Worm (Caenorhabditis elegans) whole organism, L4 larva: ENCODE results near the gene B0464.9.

Source experiments
- F26F4.8 ChIP-seq: fragments of 200-800 bp; sonication (Bioruptor generic); conservative IDR thresholded peaks from 2 replicates; pipeline ENCODE4 v1.3.6; 2022; ENCODE audit warnings: missing genetic modification characterization, missing compliant biosample characterization
- F44E2.7 ChIP-seq: fragments of 200-800 bp; sonication (Bioruptor generic); IDR thresholded peaks from 2 replicates; pipeline ENCODE4 v2.1.2; 2022; ENCODE audit warnings: missing genetic modification characterization, missing compliant biosample characterization
- F49E8.2 ChIP-seq: sonication (generic microtip); optimal IDR thresholded peaks from 2 replicates; lab custom pipeline; 2016; ENCODE audit warnings: missing compliant biosample characterization, mild to moderate bottlenecking, missing genetic modification characterization, borderline replicate concordance
- T26A8.4 ChIP-seq: fragments of 200-800 bp; sonication (Bioruptor generic); IDR thresholded peaks from 2 replicates; pipeline ENCODE4 v1.3.6; 2022; ENCODE audit warnings: missing genetic modification characterization, missing compliant biosample characterization
- ZK337.2 ChIP-seq: fragments of 200-800 bp; sonication (Bioruptor generic); IDR thresholded peaks from 2 replicates; pipeline ENCODE4 v1.3.6; 2022; ENCODE audit warnings: missing genetic modification reagents, missing genetic modification characterization, missing compliant biosample characterization
- aha-1 ChIP-seq: fragments of 150-350 bp; peaks from one replicate; lab custom pipeline; 2014; ENCODE audit warnings: missing biosample characterization, missing genetic modification characterization
- attf-4 ChIP-seq: sonication (generic microtip); optimal IDR thresholded peaks from 3 replicates; lab custom pipeline; 2017; ENCODE audit warnings: missing biosample characterization, missing genetic modification characterization
- ceh-82 ChIP-seq: sonication (generic microtip); optimal IDR thresholded peaks from 2 replicates; lab custom pipeline; 2017; ENCODE audit warnings: missing biosample characterization, missing genetic modification characterization
- daf-19 ChIP-seq: fragments of 200-800 bp; sonication (Bioruptor generic); conservative IDR thresholded peaks from 2 replicates; pipeline ENCODE4 v1.3.6; 2022; ENCODE audit warnings: missing genetic modification characterization, missing compliant biosample characterization
- daf-8 ChIP-seq: fragments of 200-800 bp; sonication (Bioruptor generic); IDR thresholded peaks from 2 replicates; pipeline ENCODE4 v1.3.6; 2022; ENCODE audit warnings: missing genetic modification characterization, missing compliant biosample characterization
- dmd-6 ChIP-seq: fragments of 200-800 bp; sonication (Bioruptor generic); IDR thresholded peaks from 2 replicates; pipeline ENCODE4 v1.3.6; 2022; ENCODE audit warnings: missing genetic modification reagents, missing genetic modification characterization, missing compliant biosample characterization
- dve-1 ChIP-seq: sonication (generic microtip); optimal IDR thresholded peaks from 2 replicates; lab custom pipeline; 2017; ENCODE audit warnings: antibody characterized with exemption, mild to moderate bottlenecking, missing genetic modification characterization, missing compliant biosample characterization; ENCODE audit not compliant: insufficient read depth
- egl-27 ChIP-seq: sonication (generic microtip); optimal IDR thresholded peaks from 3 replicates; lab custom pipeline; 2017; ENCODE audit warnings: missing biosample characterization, missing genetic modification reagents, missing genetic modification characterization
- fos-1 ChIP-seq: fragments of 150-350 bp; optimal IDR thresholded peaks from 2 replicates; lab custom pipeline; 2014; ENCODE audit warnings: missing biosample characterization, missing genetic modification characterization
- gei-8 ChIP-seq: fragments of 200-800 bp; sonication (Bioruptor generic); optimal IDR thresholded peaks from 2 replicates; lab custom pipeline; 2018; ENCODE audit warnings: mild to moderate bottlenecking, missing genetic modification characterization, missing compliant biosample characterization
- hmg-1.1 ChIP-seq: fragments of 200-800 bp; sonication (Bioruptor generic); IDR thresholded peaks from 2 replicates; pipeline ENCODE4 v1.3.6; 2022; ENCODE audit warnings: missing genetic modification reagents, missing genetic modification characterization, missing compliant biosample characterization
- jun-1 ChIP-seq: fragments of 150-350 bp; optimal IDR thresholded peaks from 2 replicates; lab custom pipeline; 2014; ENCODE audit warnings: missing biosample characterization, missing genetic modification reagents, missing genetic modification characterization
- lim-7 ChIP-seq: fragments of 200-800 bp; sonication (Bioruptor generic); IDR thresholded peaks from 2 replicates; pipeline ENCODE4 v1.3.6; 2022; ENCODE audit warnings: missing genetic modification characterization, missing compliant biosample characterization
- lin-1 ChIP-seq: fragments of 200-800 bp; sonication (Bioruptor generic); IDR thresholded peaks from 2 replicates; pipeline ENCODE4 v1.3.6; 2022; ENCODE audit warnings: missing genetic modification reagents, missing genetic modification characterization, missing compliant biosample characterization
- lin-15B ChIP-seq: fragments of 150-350 bp; sonication (generic microtip); optimal IDR thresholded peaks from 3 replicates; lab custom pipeline; 2014; ENCODE audit warnings: missing biosample characterization, missing genetic modification characterization
- lin-29 ChIP-seq: fragments of 200-800 bp; sonication (Bioruptor generic); IDR thresholded peaks from 2 replicates; pipeline ENCODE4 v1.3.6; 2022; ENCODE audit warnings: missing genetic modification reagents, missing genetic modification characterization, missing compliant biosample characterization
- lin-39 ChIP-seq: fragments of 150-350 bp; optimal IDR thresholded peaks from 2 replicates; lab custom pipeline; 2014; ENCODE audit warnings: missing biosample characterization, missing genetic modification reagents, missing genetic modification characterization
- lir-3 ChIP-seq: sonication (generic microtip); optimal IDR thresholded peaks from 2 replicates; lab custom pipeline; 2016; ENCODE audit warnings: mild to moderate bottlenecking, missing genetic modification characterization, missing compliant biosample characterization
- lsy-2 ChIP-seq, 2 experiments: fragments of 150-350 bp in 1 of 2; sonication (generic microtip) in 1 of 2; optimal IDR thresholded peaks; 2 replicates each; lab custom pipeline; 2014 to 2017; ENCODE audit warnings: missing biosample characterization in 2 of 2, missing genetic modification characterization in 2 of 2
- madf-9 ChIP-seq: fragments of 200-800 bp; sonication (Bioruptor generic); conservative IDR thresholded peaks from 2 replicates; pipeline ENCODE4 v1.3.6; 2022; ENCODE audit warnings: missing genetic modification reagents, missing genetic modification characterization, missing compliant biosample characterization
- mdl-1 ChIP-seq, 2 experiments: fragments of 150-350 bp in 1 of 2; sonication (generic microtip) in 1 of 2; optimal IDR thresholded peaks; 2 replicates each; lab custom pipeline; 2014 to 2017; ENCODE audit warnings: missing biosample characterization in 2 of 2, missing genetic modification characterization in 2 of 2
- mdt-29 ChIP-seq: fragments of 200-800 bp; sonication (Bioruptor generic); IDR thresholded peaks from 2 replicates; pipeline ENCODE4 v1.3.6; 2022; ENCODE audit warnings: missing genetic modification reagents, missing genetic modification characterization, missing compliant biosample characterization
- mep-1 ChIP-seq: fragments of 150-350 bp; sonication (generic microtip); optimal IDR thresholded peaks from 3 replicates; lab custom pipeline; 2014; ENCODE audit warnings: missing biosample characterization, missing genetic modification characterization
- mes-2 ChIP-seq: sonication (generic microtip); optimal IDR thresholded peaks from 2 replicates; lab custom pipeline; 2016; ENCODE audit warnings: missing genotype, mild to moderate bottlenecking, missing genetic modification characterization, missing compliant biosample characterization; ENCODE audit not compliant: poor library complexity, severe bottlenecking
- nhr-11 ChIP-seq: fragments of 150-350 bp; optimal IDR thresholded peaks from 2 replicates; lab custom pipeline; 2014; ENCODE audit warnings: missing biosample characterization, missing genetic modification characterization
- nhr-25 ChIP-seq: sonication (generic microtip); optimal IDR thresholded peaks from 2 replicates; lab custom pipeline; 2017; ENCODE audit warnings: missing genetic modification characterization, mild to moderate bottlenecking, missing compliant biosample characterization, antibody characterized with exemption, moderate library complexity, borderline replicate concordance; ENCODE audit not compliant: insufficient read depth
- nhr-48 ChIP-seq: sonication (generic microtip); optimal IDR thresholded peaks from 2 replicates; lab custom pipeline; 2016; ENCODE audit warnings: mild to moderate bottlenecking, missing genetic modification characterization, missing compliant biosample characterization
- pqm-1 ChIP-seq: sonication (generic microtip); optimal IDR thresholded peaks from 2 replicates; lab custom pipeline; 2017; ENCODE audit warnings: missing biosample characterization, missing genetic modification characterization
- rbr-2 ChIP-seq: sonication (generic microtip); optimal IDR thresholded peaks from 2 replicates; lab custom pipeline; 2016; ENCODE audit warnings: missing genotype, missing genetic modification characterization, missing compliant biosample characterization
- set-16 ChIP-seq: fragments of 200-800 bp; sonication (Bioruptor generic); IDR thresholded peaks from 2 replicates; pipeline ENCODE4 v1.3.6; 2022; ENCODE audit warnings: missing genetic modification reagents, missing genetic modification characterization, missing compliant biosample characterization
- skn-1 ChIP-seq: fragments of 150-350 bp; optimal IDR thresholded peaks from 2 replicates; lab custom pipeline; 2014; ENCODE audit warnings: missing biosample characterization, missing genetic modification characterization
- snpc-4 ChIP-seq: fragments of 150-350 bp; optimal IDR thresholded peaks from 2 replicates; lab custom pipeline; 2014; ENCODE audit warnings: missing biosample characterization, missing genetic modification characterization
- spr-1 ChIP-seq: sonication (generic microtip); optimal IDR thresholded peaks from 2 replicates; lab custom pipeline; 2016; ENCODE audit warnings: mild to moderate bottlenecking, missing genetic modification characterization, missing compliant biosample characterization
- unc-39 ChIP-seq: sonication (generic microtip); optimal IDR thresholded peaks from 2 replicates; lab custom pipeline; 2017; ENCODE audit warnings: missing biosample characterization, missing genetic modification characterization
- unc-62 ChIP-seq, 3 experiments: fragments of 150-350 bp in 1 of 3; sonication (generic microtip); optimal IDR thresholded peaks in 2 of 3; peaks in 1 of 3; 1 replicate in 1 of 3; 2 replicates in 2 of 3; lab custom pipeline; 2014 to 2017; ENCODE audit warnings: missing biosample characterization in 3 of 3, missing genetic modification characterization in 3 of 3, missing genetic modification reagents in 3 of 3, missing genotype in 1 of 3
- zag-1 ChIP-seq: fragments of 150-350 bp; optimal IDR thresholded peaks from 2 replicates; lab custom pipeline; 2014; ENCODE audit warnings: missing biosample characterization, missing genetic modification characterization
- zip-11 ChIP-seq: fragments of 200-800 bp; sonication (Bioruptor generic); IDR thresholded peaks from 2 replicates; pipeline ENCODE4 v1.3.6; 2022; ENCODE audit warnings: missing genetic modification characterization, missing compliant biosample characterization

The B0464.9 gene

ce11 chrIII:9474501-9474900 lies 8.9 kb downstream of the B0464.9 start (continued):
- TF ChIP-seq lin-29 (GFP tag; lab: Robert Waterston, UW) = no peak
- TF ChIP-seq nhr-25 (tag; lab: Kevin White, UChicago) = no peak
- no peak for TF ChIP-seq zip-11 (GFP tag; lab: Robert Waterston, UW)
- TF ChIP-seq spr-1 = no peak
- TF ChIP-seq mdl-1 (tag; optimal IDR thresholded peaks at IDR 0.05; lab: Kevin White, UChicago) = no peak
- peak; percentile 89 for TF ChIP-seq pqm-1
- no peak for TF ChIP-seq lir-3 (tag; lab: Kevin White, UChicago)

- no peak for TF ChIP-seq jun-1 (tag; lab: Kevin White, UChicago)
- no peak for TF ChIP-seq F44E2.7 (GFP tag; lab: Robert Waterston, UW)
- no peak for TF ChIP-seq set-16 (GFP tag; lab: Robert Waterston, UW)
- TF ChIP-seq nhr-25 (tag; lab: Kevin White, UChicago) = no peak
- peak; percentile 7 for TF ChIP-seq dve-1 (tag; lab: Kevin White, UChicago)
- TF ChIP-seq daf-8 (GFP tag; lab: Robert Waterston, UW) = no peak
- no peak for TF ChIP-seq ZK337.2 (GFP tag; lab: Robert Waterston, UW)
- no peak for TF ChIP-seq ceh-82
- TF ChIP-seq dmd-6 (GFP tag; lab: Robert Waterston, UW) = peak; percentile 40; the same call in 1 of the 2 replicates
- TF ChIP-seq, all 104 proteins: peak for 2
Measured at ce11 chrIII:9476564-9476963, 11.0 kb downstream of the B0464.9 start.

ce11 chrIII:9482423-9482993 lies 16.9 kb downstream of the B0464.9 start:
- TF ChIP-seq lin-39 (tag; lab: Kevin White, UChicago) (no peak), F26F4.8 (GFP tag; lab: Robert Waterston, UW) (no peak), dmd-6 (GFP tag; lab: Robert Waterston, UW) (no peak), mes-2 (no peak), aha-1 (peak; percentile 73), hmg-1.1 (GFP tag; lab: Robert Waterston, UW) (no peak), gei-8 (GFP tag; lab: Kevin White, UChicago) (no peak), egl-27 (tag; lab: Kevin White, UChicago) (no peak), mdl-1 (tag; optimal IDR thresholded peaks at IDR 0.05; lab: Kevin White, UChicago) (no peak), unc-39 (tag; lab: Kevin White, UChicago) (no peak), lim-7 (no peak), T26A8.4 (GFP tag; lab: Robert Waterston, UW) (no peak), lsy-2 (tag; optimal IDR thresholded peaks at IDR 0.05; lab: Kevin White, UChicago) (peak in 1 of 2 experiments; percentile 17), fos-1 (tag; lab: Kevin White, UChicago) (no peak), mdt-29 (GFP tag; lab: Robert Waterston, UW) (no peak), zag-1 (no peak), lin-1 (no peak)

DNA sequence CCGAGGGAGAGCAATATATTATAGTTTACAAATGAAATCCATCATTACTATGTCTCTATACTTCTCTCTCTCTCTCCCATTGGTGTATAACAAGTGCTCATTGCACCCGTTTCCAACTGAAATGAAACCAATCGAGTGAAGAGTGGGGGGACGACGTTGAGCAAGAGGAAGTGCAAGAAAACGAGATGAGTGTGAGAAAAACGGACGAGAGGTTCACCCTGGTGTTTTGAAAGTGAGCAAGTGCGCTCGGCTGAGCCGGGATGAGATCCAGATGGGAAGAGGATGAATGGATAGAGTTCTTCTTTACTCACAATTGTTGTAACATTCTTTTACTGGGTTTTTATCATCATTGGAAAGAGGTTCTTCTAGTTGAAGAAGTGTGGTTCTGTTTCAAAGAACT lies 18.1 kb downstream of the B0464.9 start:
- no peak for TF ChIP-seq lin-15B (tag; lab: Kevin White, UChicago)
- TF ChIP-seq snpc-4 = no peak
- TF ChIP-seq nhr-11 (tag; lab: Kevin White, UChicago) = peak; percentile 21
- TF ChIP-seq nhr-48 (tag; lab: Kevin White, UChicago) = peak; percentile 3
- TF ChIP-seq unc-62 (GFP tag; optimal IDR thresholded peaks at IDR 0.05 in 1 of 2; lab: Kevin White, UChicago) = peak in 1 of 2 experiments; percentile 23
- TF ChIP-seq unc-62 (tag; optimal IDR thresholded peaks at IDR 0.05; lab: Kevin White, UChicago) = no peak
- no peak for TF ChIP-seq attf-4 (tag; lab: Kevin White, UChicago)
- no peak for TF ChIP-seq jun-1 (tag; lab: Kevin White, UChicago)
- TF ChIP-seq mes-2 = peak; percentile 34
- TF ChIP-seq rbr-2 (tag; lab: Kevin White, UChicago) = peak; percentile 18
- TF ChIP-seq spr-1 = no peak
- TF ChIP-seq F49E8.2 (tag; lab: Kevin White, UChicago) = no peak
- TF ChIP-seq ceh-82 = no peak
- TF ChIP-seq mdt-29 (GFP tag; lab: Robert Waterston, UW) = no peak
- TF ChIP-seq lin-29 (GFP tag; lab: Robert Waterston, UW) = no peak
- no peak for TF ChIP-seq daf-19 (GFP tag; lab: Robert Waterston, UW)
- TF ChIP-seq madf-9 (GFP tag; lab: Robert Waterston, UW) = no peak
- TF ChIP-seq skn-1 = no peak
- TF ChIP-seq mep-1 (tag; lab: Kevin White, UChicago) = peak; percentile 4
- TF ChIP-seq, all 104 proteins: peak for 6
